Worm (Caenorhabditis elegans) whole organism, midembryonic: Measurements from ENCODE around the gene ubc-9.

Experiments used
- cog-1 ChIP-seq: sonication (generic microtip); optimal IDR thresholded peaks from 2 replicates; lab custom pipeline; 2016; ENCODE audit warnings: missing genetic modification characterization, missing compliant biosample characterization
- flt-1 ChIP-seq: fragments of 200-800 bp; sonication (Bioruptor generic); IDR thresholded peaks from 2 replicates; pipeline ENCODE4 v1.3.6; 2022; ENCODE audit warnings: missing genetic modification characterization, missing compliant biosample characterization
- klf-2 ChIP-seq: fragments of 200-800 bp; sonication (Bioruptor generic); conservative IDR thresholded peaks from 2 replicates; pipeline ENCODE4 v1.3.6; 2022; ENCODE audit warnings: missing genetic modification reagents, missing genetic modification characterization, missing compliant biosample characterization
- ref-1 ChIP-seq: fragments of 200-800 bp; sonication (Bioruptor generic); conservative IDR thresholded peaks from 2 replicates; pipeline ENCODE4 v1.3.6; 2022; ENCODE audit warnings: missing genetic modification reagents, missing genetic modification characterization, missing compliant biosample characterization
- tab-1 ChIP-seq: fragments of 200-800 bp; sonication (Bioruptor generic); IDR thresholded peaks from 2 replicates; pipeline ENCODE4 v1.3.6; 2022; ENCODE audit warnings: missing genetic modification characterization, missing compliant biosample characterization

ce11 chrIV:4612597-4612996 is 38.2 kb upstream of the ubc-9 start:
- no peak for TF ChIP-seq cog-1
- no peak for TF ChIP-seq ref-1 (GFP tag; lab: Robert Waterston, UW)
- no peak for TF ChIP-seq tab-1 (GFP tag; lab: Robert Waterston, UW)
- no peak for TF ChIP-seq flt-1 (GFP tag; lab: Robert Waterston, UW)
- no peak for TF ChIP-seq klf-2 (GFP tag; lab: Robert Waterston, UW)
